Worm (Caenorhabditis elegans) whole organism, young adult: ENCODE measurements around the gene K10C2.6.

Source experiments
- B0035.1 ChIP-seq: sonication (generic microtip); optimal IDR thresholded peaks from 2 replicates; lab custom pipeline; 2016; ENCODE audit warnings: missing genetic modification characterization, mild to moderate bottlenecking, missing compliant biosample characterization, missing genotype, missing genetic modification reagents
- B0261.1 ChIP-seq: sonication (generic microtip); optimal IDR thresholded peaks from 2 replicates; lab custom pipeline; 2016; ENCODE audit warnings: mild to moderate bottlenecking, missing genetic modification characterization, moderate library complexity, missing compliant biosample characterization
- F52B5.7 ChIP-seq: sonication (generic microtip); optimal IDR thresholded peaks from 2 replicates; lab custom pipeline; 2016; ENCODE audit warnings: mild to moderate bottlenecking, missing genetic modification characterization, missing compliant biosample characterization
- ZK185.1 ChIP-seq: sonication (generic microtip); optimal IDR thresholded peaks from 2 replicates; lab custom pipeline; 2016; ENCODE audit warnings: mild to moderate bottlenecking, missing genetic modification characterization, missing compliant biosample characterization; ENCODE audit not compliant: poor library complexity, severe bottlenecking
- ama-1 ChIP-seq, 3 experiments: fragments of 150-350 bp in 1 of 3; sonication (generic microtip) in 2 of 3; optimal IDR thresholded peaks; 2 replicates each; lab custom pipeline; 2014 to 2018; ENCODE audit warnings: missing biosample characterization in 2 of 3, missing genetic modification characterization in 2 of 3, missing genetic modification reagents in 2 of 3
- attf-3 ChIP-seq: fragments of 200-800 bp; sonication (Bioruptor generic); conservative IDR thresholded peaks from 2 replicates; pipeline ENCODE4 v1.3.6; 2022; ENCODE audit warnings: missing genetic modification reagents, missing genetic modification characterization, missing compliant biosample characterization
- ceh-40 ChIP-seq: fragments of 200-800 bp; sonication (Bioruptor generic); IDR thresholded peaks from 2 replicates; pipeline ENCODE4 v1.3.6; 2022; ENCODE audit warnings: missing genetic modification characterization, missing compliant biosample characterization
- egrh-3 ChIP-seq: fragments of 200-800 bp; sonication (Bioruptor generic); IDR thresholded peaks from 2 replicates; pipeline ENCODE4 v1.3.6; 2022; ENCODE audit warnings: missing genetic modification reagents, missing genetic modification characterization, missing compliant biosample characterization
- ets-4 ChIP-seq: fragments of 200-800 bp; sonication (Bioruptor generic); optimal IDR thresholded peaks from 2 replicates; lab custom pipeline; 2018; ENCODE audit warnings: mild to moderate bottlenecking, missing genetic modification characterization, missing compliant biosample characterization
- gei-17 ChIP-seq: fragments of 200-800 bp; sonication (Bioruptor generic); optimal IDR thresholded peaks from 2 replicates; lab custom pipeline; 2018; ENCODE audit warnings: mild to moderate bottlenecking, missing genetic modification characterization, missing compliant biosample characterization
- hmg-20 ChIP-seq: fragments of 200-800 bp; sonication (Bioruptor generic); IDR thresholded peaks from 2 replicates; pipeline ENCODE4 v1.3.6; 2022; ENCODE audit warnings: missing genetic modification reagents, missing genetic modification characterization, missing compliant biosample characterization
- nhr-179 ChIP-seq: sonication (generic microtip); optimal IDR thresholded peaks from 2 replicates; lab custom pipeline; 2016; ENCODE audit warnings: mild to moderate bottlenecking, missing genetic modification characterization, missing compliant biosample characterization
- unc-62 ChIP-seq: fragments of 150-350 bp; optimal IDR thresholded peaks from 2 replicates; lab custom pipeline; 2014; ENCODE audit warnings: missing biosample characterization, missing genetic modification reagents, missing genetic modification characterization

ce11 chrX:6430510-6430909, 20.7 kb upstream of the K10C2.6 start, which contains the start of gene ctsa-2:
- TF ChIP-seq attf-3 (GFP tag; lab: Robert Waterston, UW) = no peak
- no peak for TF ChIP-seq gei-17 (GFP tag; lab: Kevin White, UChicago)
- no peak for TF ChIP-seq ZK185.1 (tag; lab: Kevin White, UChicago)
- no peak for TF ChIP-seq unc-62 (GFP tag; lab: Kevin White, UChicago)
- TF ChIP-seq B0261.1 (tag; lab: Kevin White, UChicago) = no peak
- TF ChIP-seq egrh-3 = no peak
- TF ChIP-seq F52B5.7 (tag; lab: Kevin White, UChicago) = no peak
- no peak for TF ChIP-seq nhr-179
- no peak for TF ChIP-seq ceh-40
- TF ChIP-seq B0035.1 (tag; lab: Kevin White, UChicago) = no peak
- no peak for TF ChIP-seq ama-1 (optimal IDR thresholded peaks at IDR 0.05; lab: Kevin White, UChicago)
- TF ChIP-seq ama-1 (GFP tag; optimal IDR thresholded peaks at IDR 0.05; lab: Kevin White, UChicago) = no peak
- TF ChIP-seq ets-4 = no peak
- TF ChIP-seq hmg-20 (GFP tag; lab: Robert Waterston, UW) = no peak
